Worm (Caenorhabditis elegans): ENCODE results near the gene T27A10.2.

DNA sequence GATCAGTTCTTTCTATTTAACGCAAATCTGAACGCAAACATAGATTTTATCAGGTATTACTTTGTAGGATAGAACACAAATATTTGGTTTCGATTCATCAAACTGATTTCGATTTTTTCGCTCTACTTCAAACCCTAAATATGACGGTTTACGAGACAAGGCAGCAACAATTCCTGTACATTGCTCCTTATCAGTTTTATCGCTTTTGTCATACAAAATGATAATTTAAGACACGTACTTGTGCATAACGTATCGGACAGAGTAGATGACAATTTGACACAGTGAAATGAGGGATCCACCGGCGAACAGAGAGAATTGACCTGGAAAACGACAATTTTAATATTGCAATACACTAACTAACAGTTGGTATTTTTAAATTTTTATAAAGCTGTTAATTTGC lies 27.9 kb downstream of the T27A10.2 start:
- TF ChIP-seq ceh-13 (GFP tag; optimal IDR thresholded peaks at IDR 0.05) (no peak), tra-4 (tag; optimal IDR thresholded peaks at IDR 0.05) (no peak), aly-1 (tag; optimal IDR thresholded peaks at IDR 0.05) (no peak), tbx-37 (GFP tag; conservative IDR thresholded peaks at IDR 0.05) (no peak), ama-1 (optimal IDR thresholded peaks at IDR 0.05) (no peak), flt-1 (GFP tag; IDR thresholded peaks at IDR 0.05) (no peak), hnd-1 (tag; optimal IDR thresholded peaks at IDR 0.05) (no peak), tbx-11 (GFP tag; IDR thresholded peaks at IDR 0.05) (no peak)

All from whole organism, early embryonic.